Fruit fly (Drosophila melanogaster): ENCODE measurements around the gene gro.

dm6 chr3R:26068135-26068534 is 26.6 kb downstream of the gro start:
- TF ChIP-seq CG8632 (GFP tag; optimal IDR thresholded peaks at IDR 0.05) (peak; percentile 45), CG4318 (GFP tag; optimal IDR thresholded peaks at IDR 0.05) (no peak), cyc (GFP tag; optimal IDR thresholded peaks at IDR 0.05) (peak; percentile 30), Blimp-1 (GFP tag; optimal IDR thresholded peaks at IDR 0.05) (no peak), OdsH (GFP tag; optimal IDR thresholded peaks at IDR 0.05) (peak; percentile 54), Ets96B (tag; optimal IDR thresholded peaks at IDR 0.05) (peak; percentile 37), CG9139 (GFP tag; optimal IDR thresholded peaks at IDR 0.05) (peak; percentile 14), dac (GFP tag; optimal IDR thresholded peaks at IDR 0.05) (no peak), salr (GFP tag; optimal IDR thresholded peaks at IDR 0.05) (peak in 1 of 2 experiments; percentile 13), fkh (GFP tag; optimal IDR thresholded peaks at IDR 0.05) (no peak), Sox102F (GFP tag; optimal IDR thresholded peaks at IDR 0.05) (peak; percentile 56)
